Fruit fly (Drosophila melanogaster): ENCODE results near the gene daw.

The daw gene

dm6 chr2L:2856960-2857584, 52.0 kb downstream of the daw start, which contains the start of gene CG2991 (continued):
- TF ChIP-seq so (GFP tag; IDR thresholded peaks at IDR 0.05) (peak; percentile 33; the same call in 1 of the 3 replicates), Fer3 (tag; optimal IDR thresholded peaks at IDR 0.05) (peak; percentile 5), Hmr (GFP tag; optimal IDR thresholded peaks at IDR 0.05) (peak; percentile 31), CG2202 (tag; optimal IDR thresholded peaks at IDR 0.05) (no peak), CG17829 (tag; optimal IDR thresholded peaks at IDR 0.05) (peak; percentile 75), CG1529 (GFP tag; optimal IDR thresholded peaks at IDR 0.05) (no peak), ab (GFP tag; optimal IDR thresholded peaks at IDR 0.05) (no peak), Pdp1 (GFP tag; optimal IDR thresholded peaks at IDR 0.05) (peak; percentile 16 to 55), CG2120 (GFP tag; optimal IDR thresholded peaks at IDR 0.05) (peak; percentile 41), ci (GFP tag; IDR thresholded peaks at IDR 0.05) (peak; percentile 14; the same call in 2 of the 3 replicates), Ptx1 (GFP tag; IDR thresholded peaks at IDR 0.05) (no peak), Bteb2 (GFP tag; optimal IDR thresholded peaks at IDR 0.05) (no peak), B-H2 (GFP tag; optimal IDR thresholded peaks at IDR 0.05) (peak; percentile 64), CG2129 (GFP tag; IDR thresholded peaks at IDR 0.05; ENCODE audit: partially characterized antibody) (peak; percentile 38; the same call in 1 of the 2 replicates), CG14710 (tag; optimal IDR thresholded peaks at IDR 0.05) (peak; percentile 60), CG12155 (GFP tag; optimal IDR thresholded peaks at IDR 0.05) (peak; percentile 20), CG8281 (tag; optimal IDR thresholded peaks at IDR 0.05) (no peak), p53 (GFP tag; optimal IDR thresholded peaks at IDR 0.05) (no peak), chinmo (GFP tag; IDR thresholded peaks at IDR 0.05; ENCODE audit: partially characterized antibody) (peak; percentile 90; the same call in 3 of the 4 replicates), CG10979 (tag; optimal IDR thresholded peaks at IDR 0.05) (peak; percentile 11), BEAF-32 (GFP tag; optimal IDR thresholded peaks at IDR 0.05) (peak; percentile 93), CG11247 (GFP tag; IDR thresholded peaks at IDR 0.05) (no peak), pan (optimal IDR thresholded peaks at IDR 0.05) (no peak), pan (GFP tag; optimal IDR thresholded peaks at IDR 0.05 in 1 of 2, IDR thresholded peaks at IDR 0.05 in 1 of 2) (no peak), ap (GFP tag; IDR thresholded peaks at IDR 0.05) (no peak), E2f1 (GFP tag; IDR thresholded peaks at IDR 0.05) (no peak), ranshi (GFP tag; IDR thresholded peaks at IDR 0.05) (no peak), Xbp1 (GFP tag; optimal IDR thresholded peaks at IDR 0.05) (peak; percentile 28), sna (GFP tag; IDR thresholded peaks at IDR 0.05; ENCODE audit: partially characterized antibody) (peak; percentile 87), CG30020 (tag; optimal IDR thresholded peaks at IDR 0.05) (peak; percentile 77), CG10267 (tag; optimal IDR thresholded peaks at IDR 0.05) (peak; percentile 69), PHDP (tag; optimal IDR thresholded peaks at IDR 0.05) (peak; percentile 4), wdn (GFP tag; IDR thresholded peaks at IDR 0.05) (peak; percentile 28; the same call in 1 of the 2 replicates), CG33213 (GFP tag; optimal IDR thresholded peaks at IDR 0.05) (peak; percentile 68), CG34422 (GFP tag; IDR thresholded peaks at IDR 0.05) (peak; percentile 36; the same call in 1 of the 3 replicates), Vsx1 (GFP tag; optimal IDR thresholded peaks at IDR 0.05) (peak; percentile 34), Dp (GFP tag; optimal IDR thresholded peaks at IDR 0.05) (peak; percentile 84), CG14014 (GFP tag; IDR thresholded peaks at IDR 0.05) (peak; percentile 15; the same call in 1 of the 2 replicates), CG42726 (GFP tag; IDR thresholded peaks at IDR 0.05; ENCODE audit: partially characterized antibody) (peak; percentile 86), CG3995 (GFP tag; optimal IDR thresholded peaks at IDR 0.05) (peak; percentile 58), chm (GFP tag; IDR thresholded peaks at IDR 0.05) (peak; percentile 74), CG1647 (GFP tag; optimal IDR thresholded peaks at IDR 0.05) (peak; percentile 14), tup (GFP tag; optimal IDR thresholded peaks at IDR 0.05) (no peak), CG7556 (GFP tag; optimal IDR thresholded peaks at IDR 0.05) (no peak), CG3281 (GFP tag; optimal IDR thresholded peaks at IDR 0.05) (peak; percentile 6), CG7928 (GFP tag; optimal IDR thresholded peaks at IDR 0.05) (no peak), unc-4 (GFP tag; IDR thresholded peaks at IDR 0.05; ENCODE audit: partially characterized antibody) (peak; percentile 87), Stat92E (GFP tag; optimal IDR thresholded peaks at IDR 0.05) (peak in 1 of 3 experiments; percentile 38), fru (optimal IDR thresholded peaks at IDR 0.05) (no peak)

Data from whole organism, embryonic.